Fruit fly (Drosophila melanogaster): Measurements from ENCODE around the gene Vdup1.

Vdup1 gene

dm6 chr3L:165981-166788 is 12.6 kb downstream of the Vdup1 start:
- TF ChIP-seq CG6808 (GFP tag; optimal IDR thresholded peaks at IDR 0.05), result peak; percentile 32
- TF ChIP-seq Met (GFP tag; optimal IDR thresholded peaks at IDR 0.05), result peak; percentile 54
- 0 out of 3 replicates have a peak, but pooled peaks have one; percentile 25 for TF ChIP-seq eg (GFP tag; IDR thresholded peaks at IDR 0.05)
- TF ChIP-seq Sox102F (GFP tag; optimal IDR thresholded peaks at IDR 0.05), result peak; percentile 55
- TF ChIP-seq CG6792 (GFP tag; optimal IDR thresholded peaks at IDR 0.05), result peak; percentile 59
- TF ChIP-seq CG16779 (tag; optimal IDR thresholded peaks at IDR 0.05), result no peak
- TF ChIP-seq CG9139 (GFP tag; optimal IDR thresholded peaks at IDR 0.05), result no peak
- TF ChIP-seq CG31627 (GFP tag; optimal IDR thresholded peaks at IDR 0.05), result peak; percentile 35
- no peak for TF ChIP-seq CG4318 (GFP tag; optimal IDR thresholded peaks at IDR 0.05)
- peak; percentile 64 for TF ChIP-seq fkh (GFP tag; optimal IDR thresholded peaks at IDR 0.05)
- TF ChIP-seq CG1621 (tag; optimal IDR thresholded peaks at IDR 0.05), result peak; percentile 3
- peak in 1 of 2 experiments; percentile 23 for TF ChIP-seq salr (GFP tag; optimal IDR thresholded peaks at IDR 0.05)
- TF ChIP-seq Sox15 (GFP tag; optimal IDR thresholded peaks at IDR 0.05), result peak; percentile 9
- TF ChIP-seq CG8119 (GFP tag; IDR thresholded peaks at IDR 0.05), result peak; percentile 54; the same call in 1 of the 3 replicates
- no peak for TF ChIP-seq CG8319 (GFP tag; optimal IDR thresholded peaks at IDR 0.05)
- TF ChIP-seq Hr39 (GFP tag; optimal IDR thresholded peaks at IDR 0.05), result peak; percentile 30
- TF ChIP-seq Hr38 (GFP tag; optimal IDR thresholded peaks at IDR 0.05), result no peak
- TF ChIP-seq ss (GFP tag; optimal IDR thresholded peaks at IDR 0.05), result peak; percentile 20 to 59
- TF ChIP-seq CG3032 (tag; optimal IDR thresholded peaks at IDR 0.05), result peak; percentile 29
- peak; percentile 45 for TF ChIP-seq Ets96B (tag; optimal IDR thresholded peaks at IDR 0.05)
- TF ChIP-seq Sox14 (GFP tag; optimal IDR thresholded peaks at IDR 0.05), result peak; percentile 48
- no peak for TF ChIP-seq fd85E (GFP tag; optimal IDR thresholded peaks at IDR 0.05)
- peak; percentile 57 for TF ChIP-seq CG10631 (GFP tag; optimal IDR thresholded peaks at IDR 0.05)
- TF ChIP-seq CG11294 (GFP tag; IDR thresholded peaks at IDR 0.05), result no peak; the same call in 1 of the 2 replicates
- TF ChIP-seq Ets21C (GFP tag; optimal IDR thresholded peaks at IDR 0.05), result peak; percentile 33
- TF ChIP-seq lz (GFP tag; optimal IDR thresholded peaks at IDR 0.05), result peak; percentile 54
- peak; percentile 0 for TF ChIP-seq dac (GFP tag; optimal IDR thresholded peaks at IDR 0.05)
- TF ChIP-seq Lpt (GFP tag; optimal IDR thresholded peaks at IDR 0.05), result peak; percentile 60
- peak; percentile 65 for TF ChIP-seq CG3919 (GFP tag; optimal IDR thresholded peaks at IDR 0.05)
- TF ChIP-seq achi (GFP tag; optimal IDR thresholded peaks at IDR 0.05), result peak; percentile 34
- peak; percentile 67 for TF ChIP-seq CG32006 (GFP tag; optimal IDR thresholded peaks at IDR 0.05)
- TF ChIP-seq CG11762 (GFP tag; optimal IDR thresholded peaks at IDR 0.05; ENCODE audit: insufficient read depth), result no peak
- TF ChIP-seq CG8632 (GFP tag; optimal IDR thresholded peaks at IDR 0.05), result no peak
- TF ChIP-seq svp (GFP tag), result peak; percentile 81
- TF ChIP-seq Eip75B (GFP tag; optimal IDR thresholded peaks at IDR 0.05), result peak; percentile 63
- peak; percentile 46 for TF ChIP-seq cyc (GFP tag; optimal IDR thresholded peaks at IDR 0.05)
- TF ChIP-seq CG15336 (GFP tag; IDR thresholded peaks at IDR 0.05), result peak; percentile 55
- peak; percentile 91 for TF ChIP-seq Eip78C (GFP tag)
- peak; percentile 34 for TF ChIP-seq CG10669 (GFP tag; optimal IDR thresholded peaks at IDR 0.05)
- peak; percentile 24 for TF ChIP-seq CG11902 (GFP tag; optimal IDR thresholded peaks at IDR 0.05)
- peak; percentile 26 for TF ChIP-seq fd59A (GFP tag; optimal IDR thresholded peaks at IDR 0.05)
- TF ChIP-seq CG7368 (GFP tag; optimal IDR thresholded peaks at IDR 0.05), result peak; percentile 46
- no peak for TF ChIP-seq Eip93F (GFP tag; optimal IDR thresholded peaks at IDR 0.05)
- peak; percentile 67 for TF ChIP-seq CG6163 (GFP tag; IDR thresholded peaks at IDR 0.05)
- TF ChIP-seq net (GFP tag; optimal IDR thresholded peaks at IDR 0.05), result peak; percentile 45
- peak; percentile 29 for TF ChIP-seq acj6 (GFP tag; optimal IDR thresholded peaks at IDR 0.05)
- TF ChIP-seq pdm3 (GFP tag; optimal IDR thresholded peaks at IDR 0.05), result no peak
- TF ChIP-seq OdsH (GFP tag; optimal IDR thresholded peaks at IDR 0.05), result peak; percentile 47
- peak; percentile 36 for TF ChIP-seq CG6854 (GFP tag; optimal IDR thresholded peaks at IDR 0.05)
- peak; percentile 45 for TF ChIP-seq dsx (GFP tag; optimal IDR thresholded peaks at IDR 0.05; ENCODE audit: poor library complexity, severe bottlenecking)
